Worm (Caenorhabditis elegans): ENCODE results near the gene dcn-1.

dcn-1 gene

DNA sequence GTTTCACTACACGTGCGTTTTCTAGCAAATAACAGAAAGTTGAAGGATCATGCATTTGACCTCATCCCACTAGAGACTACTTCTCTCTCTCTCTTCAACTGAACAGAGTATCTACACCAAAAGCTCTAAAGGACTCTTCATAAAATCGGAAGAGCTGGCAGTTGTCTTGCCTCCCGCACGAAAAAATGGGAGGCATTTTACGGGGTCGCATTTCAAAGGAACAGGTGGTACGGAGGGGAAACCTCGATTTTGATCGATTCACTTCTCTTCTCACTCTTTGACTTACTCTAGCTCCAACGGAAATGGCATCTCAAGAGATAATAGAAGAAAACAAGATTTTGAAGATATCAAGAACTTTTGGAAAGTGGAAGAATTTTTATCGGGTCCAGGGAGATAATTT lies 30.5 kb upstream of the dcn-1 start:
- TF ChIP-seq nhr-129 (tag; optimal IDR thresholded peaks at IDR 0.05) (peak; percentile 68), F13H6.1 (tag; optimal IDR thresholded peaks at IDR 0.05) (peak; percentile 90), ztf-4 (tag; optimal IDR thresholded peaks at IDR 0.05) (peak; percentile 21), egl-27 (tag; optimal IDR thresholded peaks at IDR 0.05) (peak; percentile 44), sma-3 (GFP tag; optimal IDR thresholded peaks at IDR 0.05) (no peak), lin-11 (tag; optimal IDR thresholded peaks at IDR 0.05) (no peak), C34F6.9 (tag; optimal IDR thresholded peaks at IDR 0.05) (peak; percentile 35), elt-3 (tag; optimal IDR thresholded peaks at IDR 0.05) (no peak), lsy-2 (tag; optimal IDR thresholded peaks at IDR 0.05) (peak in 1 of 2 experiments; percentile 41), sma-9 (GFP tag; optimal IDR thresholded peaks at IDR 0.05) (peak; percentile 80), sma-9 (tag; optimal IDR thresholded peaks at IDR 0.05) (no peak), fos-1 (tag; optimal IDR thresholded peaks at IDR 0.05) (no peak), crh-2 (tag; optimal IDR thresholded peaks at IDR 0.05) (no peak)

DNA sequence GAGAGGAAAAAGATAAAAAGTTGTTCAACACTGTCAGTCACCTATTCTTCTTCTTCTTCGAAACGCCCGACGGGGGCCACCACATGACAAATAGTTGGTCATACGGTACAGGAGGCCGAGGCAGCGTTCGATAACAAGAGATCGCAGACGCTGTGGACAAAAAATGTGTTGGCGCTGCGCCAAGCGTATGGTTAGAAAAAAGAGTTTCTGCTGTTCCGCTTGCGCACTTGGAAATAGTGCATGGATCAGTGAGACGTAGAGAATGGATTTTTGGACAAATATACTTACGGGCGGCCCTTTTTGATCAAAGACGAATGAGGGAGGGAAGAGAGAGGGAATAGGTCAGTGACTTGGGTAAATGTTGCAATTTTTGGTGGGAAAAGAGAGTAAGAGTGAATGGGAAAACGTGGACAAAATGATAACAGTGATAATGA lies 29.0 kb upstream of the dcn-1 start:
- no peak for TF ChIP-seq lin-11 (tag; optimal IDR thresholded peaks at IDR 0.05)
- peak; percentile 56 for TF ChIP-seq C34F6.9 (tag; optimal IDR thresholded peaks at IDR 0.05)
- no peak for TF ChIP-seq aly-2 (tag; optimal IDR thresholded peaks at IDR 0.05)
- no peak for TF ChIP-seq elt-1 (tag; optimal IDR thresholded peaks at IDR 0.05)
- no peak for TF ChIP-seq zag-1 (tag; optimal IDR thresholded peaks at IDR 0.05)
- TF ChIP-seq nhr-23 (tag; optimal IDR thresholded peaks at IDR 0.05): no peak
- TF ChIP-seq ceh-82 (tag; optimal IDR thresholded peaks at IDR 0.05): no peak
- TF ChIP-seq elt-3 (tag; optimal IDR thresholded peaks at IDR 0.05): no peak
- peak; percentile 93 for TF ChIP-seq sma-9 (GFP tag; optimal IDR thresholded peaks at IDR 0.05)
- no peak for TF ChIP-seq sma-9 (tag; optimal IDR thresholded peaks at IDR 0.05)
- TF ChIP-seq nhr-6 (tag; optimal IDR thresholded peaks at IDR 0.05): peak; percentile 41
- TF ChIP-seq crh-2 (tag; optimal IDR thresholded peaks at IDR 0.05): peak; percentile 73
- peak; percentile 79 for TF ChIP-seq blmp-1 (tag; optimal IDR thresholded peaks at IDR 0.05; ENCODE audit: insufficient read depth)
- no peak for TF ChIP-seq skn-1 (tag; optimal IDR thresholded peaks at IDR 0.05)
- no peak for TF ChIP-seq nhr-237 (tag; optimal IDR thresholded peaks at IDR 0.05)
- no peak for TF ChIP-seq ztf-4 (tag; optimal IDR thresholded peaks at IDR 0.05)
- peak; percentile 97 for TF ChIP-seq sma-3 (GFP tag; optimal IDR thresholded peaks at IDR 0.05)
- TF ChIP-seq R02D3.7 (tag; optimal IDR thresholded peaks at IDR 0.05): no peak
- TF ChIP-seq nhr-77 (tag; optimal IDR thresholded peaks at IDR 0.05): no peak
- TF ChIP-seq alr-1 (tag; optimal IDR thresholded peaks at IDR 0.05): no peak
- TF ChIP-seq lin-39 (tag; optimal IDR thresholded peaks at IDR 0.05): no peak
- peak; percentile 95 for TF ChIP-seq nhr-25 (tag; optimal IDR thresholded peaks at IDR 0.05)
- TF ChIP-seq lsy-2 (tag; optimal IDR thresholded peaks at IDR 0.05): peak in 1 of 2 experiments; percentile 85
- no peak for TF ChIP-seq unc-55 (GFP tag; optimal IDR thresholded peaks at IDR 0.05)
- peak; percentile 82 for TF ChIP-seq nhr-129 (tag; optimal IDR thresholded peaks at IDR 0.05)
- TF ChIP-seq unc-39 (tag; optimal IDR thresholded peaks at IDR 0.05): no peak
- no peak for TF ChIP-seq peb-1 (tag; optimal IDR thresholded peaks at IDR 0.05)
- peak; percentile 90 for TF ChIP-seq ceh-16 (tag; optimal IDR thresholded peaks at IDR 0.05)
- no peak for TF ChIP-seq nhr-10 (tag; optimal IDR thresholded peaks at IDR 0.05)
- TF ChIP-seq mab-5 (tag; optimal IDR thresholded peaks at IDR 0.05): peak; percentile 13
- no peak for TF ChIP-seq ZK546.5 (tag; optimal IDR thresholded peaks at IDR 0.05)
- TF ChIP-seq nhr-11 (tag; optimal IDR thresholded peaks at IDR 0.05): no peak
- no peak for TF ChIP-seq ama-1 (optimal IDR thresholded peaks at IDR 0.05)
- peak; percentile 30 for TF ChIP-seq snpc-4 (tag; optimal IDR thresholded peaks at IDR 0.05)
- TF ChIP-seq ztf-11 (tag; optimal IDR thresholded peaks at IDR 0.05): no peak
- peak; percentile 58 for TF ChIP-seq sem-4 (tag; optimal IDR thresholded peaks at IDR 0.05)
- TF ChIP-seq nhr-21 (tag; optimal IDR thresholded peaks at IDR 0.05): peak; percentile 87
- TF ChIP-seq nhr-12 (tag; optimal IDR thresholded peaks at IDR 0.05): no peak
- TF ChIP-seq ztf-1 (GFP tag; conservative IDR thresholded peaks at IDR 0.05): no peak
- TF ChIP-seq lin-13 (GFP tag; optimal IDR thresholded peaks at IDR 0.05): peak; percentile 38
- TF ChIP-seq unc-62 (GFP tag; optimal IDR thresholded peaks at IDR 0.05): no peak
- TF ChIP-seq mdl-1 (tag; optimal IDR thresholded peaks at IDR 0.05): peak in 1 of 2 experiments; percentile 82
- peak; percentile 79 for TF ChIP-seq fos-1 (tag; optimal IDR thresholded peaks at IDR 0.05)
- peak; percentile 58 for TF ChIP-seq gmeb-1 (tag; optimal IDR thresholded peaks at IDR 0.05)
- peak; percentile 93 for TF ChIP-seq F13H6.1 (tag; optimal IDR thresholded peaks at IDR 0.05)
- no peak for TF ChIP-seq dmd-4 (tag; optimal IDR thresholded peaks at IDR 0.05)
- peak; percentile 72 for TF ChIP-seq egl-27 (tag; optimal IDR thresholded peaks at IDR 0.05)
- TF ChIP-seq Y55F3AM.14 (GFP tag; optimal IDR thresholded peaks at IDR 0.05): peak; percentile 62
- no peak for TF ChIP-seq mbf-1 (tag; optimal IDR thresholded peaks at IDR 0.05)

Measured in whole organism, L2 larva.